Worm (Caenorhabditis elegans): Measurements from ENCODE around the gene ced-8.

The ced-8 gene

ce11 chrX:8368210-8368609, 48.5 kb downstream of the ced-8 start (continued):
- no peak for TF ChIP-seq ama-1 (optimal IDR thresholded peaks at IDR 0.05)
- no peak for TF ChIP-seq nhr-237 (tag; optimal IDR thresholded peaks at IDR 0.05)
- TF ChIP-seq nhr-67 (tag; optimal IDR thresholded peaks at IDR 0.05), result no peak
- no peak for TF ChIP-seq skn-1 (tag; optimal IDR thresholded peaks at IDR 0.05)
- TF ChIP-seq pha-4 (tag; optimal IDR thresholded peaks at IDR 0.05), result peak; percentile 80
- TF ChIP-seq nfya-1 (tag; optimal IDR thresholded peaks at IDR 0.05; ENCODE audit: insufficient read depth), result peak; percentile 86
- TF ChIP-seq ceh-9 (tag; optimal IDR thresholded peaks at IDR 0.05), result no peak
- TF ChIP-seq aly-2 (tag; optimal IDR thresholded peaks at IDR 0.05), result no peak
- TF ChIP-seq ceh-28 (tag; optimal IDR thresholded peaks at IDR 0.05), result peak; percentile 45

ce11 chrX:8367553-8367952, 49.2 kb downstream of the ced-8 start, which contains the start of gene F40B5.2:
F40B5.2 (plus strand) TSS chrX:8367853.
- TF ChIP-seq hmg-11 (tag; optimal IDR thresholded peaks at IDR 0.05) (no peak), nhr-28 (tag; optimal IDR thresholded peaks at IDR 0.05) (no peak), aly-2 (tag; optimal IDR thresholded peaks at IDR 0.05) (no peak), nhr-237 (tag; optimal IDR thresholded peaks at IDR 0.05) (no peak), elt-1 (tag; optimal IDR thresholded peaks at IDR 0.05) (no peak), nhr-12 (tag; optimal IDR thresholded peaks at IDR 0.05) (no peak), ceh-9 (tag; optimal IDR thresholded peaks at IDR 0.05) (no peak), fkh-2 (tag; optimal IDR thresholded peaks at IDR 0.05) (no peak), nhr-23 (tag; optimal IDR thresholded peaks at IDR 0.05) (no peak), nhr-43 (tag; optimal IDR thresholded peaks at IDR 0.05; ENCODE audit: poor library complexity, severe bottlenecking) (no peak), nhr-67 (tag; optimal IDR thresholded peaks at IDR 0.05) (no peak), daf-12 (tag; optimal IDR thresholded peaks at IDR 0.05) (no peak), nhr-76 (tag; optimal IDR thresholded peaks at IDR 0.05) (no peak), mml-1 (tag; optimal IDR thresholded peaks at IDR 0.05) (no peak), nhr-11 (tag; optimal IDR thresholded peaks at IDR 0.05) (no peak), elt-2 (tag; optimal IDR thresholded peaks at IDR 0.05) (no peak), sea-2 (GFP tag; optimal IDR thresholded peaks at IDR 0.05) (no peak)
